Fruit fly (Drosophila melanogaster) whole organism: ENCODE results near the gene CG13369.

Source experiments
- CG8478 ChIP-seq: fragments of >200 bp; optimal IDR thresholded peaks from 2 replicates; lab custom pipeline; 2018; ENCODE audit warnings: inconsistent platforms
- Dll ChIP-seq: fragments of >200 bp; optimal IDR thresholded peaks from 2 replicates; lab custom pipeline; 2017
- EcR ChIP-seq, 2 experiments: fragments of >200 bp; optimal IDR thresholded peaks; 2 replicates each; lab custom pipeline; 2017; ENCODE audit warnings: missing biosample characterization in 2 of 2, missing genetic modification characterization in 2 of 2, missing genetic modification reagents in 2 of 2
- pan ChIP-seq: fragments of >200 bp; optimal IDR thresholded peaks from 2 replicates; lab custom pipeline; 2017
- psq ChIP-seq: fragments of >200 bp; optimal IDR thresholded peaks from 2 replicates; lab custom pipeline; 2017
- usp ChIP-seq: fragments of >200 bp; optimal IDR thresholded peaks from 2 replicates; lab custom pipeline; 2017; ENCODE audit warnings: missing biosample characterization, missing genetic modification characterization, mixed read lengths

dm6 chrX:656380-656925, 33.2 kb downstream of the CG13369 start:
- TF ChIP-seq psq (lab: Kevin White, UChicago) (no peak), EcR (GFP tag; optimal IDR thresholded peaks at IDR 0.05; lab: Kevin White, UChicago) (no peak), CG8478 (no peak), Dll (lab: Kevin White, UChicago) (no peak), usp (GFP tag; lab: Kevin White, UChicago) (no peak), pan (lab: Kevin White, UChicago) (no peak)
